Worm (Caenorhabditis elegans) whole organism, L4/young adult: ENCODE data around the gene H10E21.5.

ENCODE experiments used
- W03F9.2 ChIP-seq: fragments of 150-350 bp; optimal IDR thresholded peaks from 2 replicates; lab custom pipeline; 2014; ENCODE audit warnings: missing biosample characterization, missing genetic modification characterization
- him-1 ChIP-seq: sonication (generic microtip); optimal IDR thresholded peaks from 2 replicates; lab custom pipeline; 2016; ENCODE audit warnings: missing genotype, missing genetic modification reagents, missing genetic modification characterization, missing compliant biosample characterization

DNA sequence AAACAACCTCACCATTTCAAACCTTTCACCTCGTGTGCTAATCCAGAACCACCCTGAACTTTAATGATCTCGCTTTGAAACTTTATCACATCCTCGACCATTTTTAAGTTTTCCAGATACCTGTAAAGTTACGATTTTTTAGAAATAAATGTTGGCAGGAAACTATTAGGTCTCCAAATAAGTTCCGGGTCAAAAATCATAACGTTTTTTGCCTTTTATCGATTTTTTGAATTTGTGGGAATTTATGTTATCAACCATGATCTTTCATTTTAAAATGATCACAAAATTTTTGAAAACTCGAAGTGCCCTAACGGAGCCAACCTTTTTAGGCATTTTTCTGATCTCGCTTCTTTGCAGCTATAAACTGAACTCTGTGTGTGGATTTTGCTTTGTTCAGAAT is 37.3 kb upstream of the H10E21.5 start, which contains the start of gene btb-5:
- TF ChIP-seq him-1 (tag; lab: Kevin White, UChicago) (no peak), W03F9.2 (tag; lab: Kevin White, UChicago) (no peak)
